Fruit fly (Drosophila melanogaster) whole organism, embryonic: ENCODE results near the gene Osi14.
A peak's percentile ranks its signal among the peaks of the same experiment; 100 is the strongest.

ENCODE experiments used
- Antp ChIP-seq: fragments of 200-800 bp; sonication (Bioruptor generic); optimal IDR thresholded peaks from 3 replicates; lab custom pipeline; 2016; ENCODE audit warnings: missing biosample characterization, missing genetic modification characterization
- C15 ChIP-seq: fragments of 200-800 bp; sonication (Bioruptor generic); IDR thresholded peaks from 3 replicates; pipeline ENCODE4 v1.3.6; 2022; ENCODE audit warnings: missing biosample characterization, missing genetic modification characterization
- CG10959 ChIP-seq: fragments of 200-800 bp; sonication (Bioruptor generic); IDR thresholded peaks from 2 replicates; pipeline ENCODE4 v1.3.6; 2022; ENCODE audit warnings: missing biosample characterization, missing genetic modification characterization
- CG11093 ChIP-seq: fragments of 200-800 bp; sonication (Bioruptor generic); IDR thresholded peaks from 3 replicates; pipeline ENCODE4 v1.3.6; 2022; ENCODE audit warnings: missing biosample characterization, missing genetic modification characterization
- CG11504 ChIP-seq: fragments of 200-800 bp; sonication (Bioruptor generic); optimal IDR thresholded peaks from 3 replicates; lab custom pipeline; 2019; ENCODE audit warnings: missing biosample characterization, mild to moderate bottlenecking, missing genetic modification characterization, moderate library complexity
- CG11723 ChIP-seq: fragments of 200-800 bp; sonication (Bioruptor generic); optimal IDR thresholded peaks from 2 replicates; lab custom pipeline; 2017; ENCODE audit warnings: missing biosample characterization, mild to moderate bottlenecking, missing genetic modification characterization
- CG12236 ChIP-seq: fragments of 200-800 bp; sonication (Bioruptor generic); optimal IDR thresholded peaks from 2 replicates; lab custom pipeline; 2016; ENCODE audit warnings: missing biosample characterization, missing genetic modification characterization
- CG12391 ChIP-seq: fragments of 200-800 bp; sonication (Bioruptor generic); optimal IDR thresholded peaks from 3 replicates; lab custom pipeline; 2018; ENCODE audit warnings: missing biosample characterization, mild to moderate bottlenecking, missing genetic modification characterization, moderate library complexity
- CG13775 ChIP-seq: fragments of 200-800 bp; sonication (Bioruptor generic); optimal IDR thresholded peaks from 3 replicates; lab custom pipeline; 2017; ENCODE audit warnings: missing biosample characterization, mild to moderate bottlenecking, missing genetic modification characterization
- CG14050 ChIP-seq: fragments of 200-800 bp; sonication (Bioruptor generic); IDR thresholded peaks from 3 replicates; pipeline ENCODE4 v1.3.6; 2022; ENCODE audit warnings: missing biosample characterization, missing genetic modification characterization
- CG14441 ChIP-seq: fragments of 200-800 bp; sonication (Bioruptor generic); IDR thresholded peaks from 2 replicates; pipeline ENCODE4 v1.3.6; 2022; ENCODE audit warnings: missing biosample characterization, missing genetic modification characterization
- CG15696 ChIP-seq: fragments of 200-800 bp; sonication (Bioruptor generic); optimal IDR thresholded peaks from 2 replicates; lab custom pipeline; 2019; ENCODE audit warnings: missing biosample characterization, mild to moderate bottlenecking, missing genetic modification characterization, moderate library complexity
- CG1647 ChIP-seq: fragments of 200-800 bp; sonication (Bioruptor generic); optimal IDR thresholded peaks from 3 replicates; lab custom pipeline; 2016; ENCODE audit warnings: missing biosample characterization, missing genetic modification characterization
- CG16813 ChIP-seq: fragments of 200-800 bp; sonication (Bioruptor generic); IDR thresholded peaks from 3 replicates; pipeline ENCODE4 v1.3.6; 2022; ENCODE audit warnings: missing biosample characterization, missing genetic modification characterization; ENCODE audit not compliant: partially characterized antibody
- CG17385 ChIP-seq: fragments of 200-800 bp; sonication (Bioruptor generic); optimal IDR thresholded peaks from 3 replicates; lab custom pipeline; 2018; ENCODE audit warnings: missing biosample characterization, mild to moderate bottlenecking, missing genetic modification characterization
- CG18619 ChIP-seq: fragments of 200-800 bp; sonication (Bioruptor generic); optimal IDR thresholded peaks from 3 replicates; lab custom pipeline; 2017; ENCODE audit warnings: missing biosample characterization, mild to moderate bottlenecking, missing genetic modification characterization
- CG2120 ChIP-seq: fragments of 200-800 bp; sonication (Bioruptor generic); optimal IDR thresholded peaks from 3 replicates; lab custom pipeline; 2016; ENCODE audit warnings: missing biosample characterization, missing genetic modification characterization
- CG2129 ChIP-seq: fragments of 200-800 bp; sonication (Bioruptor generic); IDR thresholded peaks from 2 replicates; pipeline ENCODE4 v1.3.6; 2022; ENCODE audit warnings: missing biosample characterization, missing genetic modification characterization; ENCODE audit not compliant: partially characterized antibody
- CG4424 ChIP-seq: fragments of 200-800 bp; sonication (Bioruptor generic); optimal IDR thresholded peaks from 3 replicates; lab custom pipeline; 2016; ENCODE audit warnings: missing biosample characterization, missing genetic modification characterization
- CG6254 ChIP-seq: fragments of 200-800 bp; sonication (Bioruptor generic); optimal IDR thresholded peaks from 3 replicates; lab custom pipeline; 2017; ENCODE audit warnings: mild to moderate bottlenecking, missing biosample characterization, missing genetic modification reagents, missing genetic modification characterization
- CG6813 ChIP-seq: fragments of 200-800 bp; sonication (Bioruptor generic); optimal IDR thresholded peaks from 2 replicates; lab custom pipeline; 2017; ENCODE audit warnings: missing biosample characterization, missing genetic modification characterization, mild to moderate bottlenecking, moderate library complexity, missing genetic modification reagents
- CG7928 ChIP-seq: fragments of 200-800 bp; sonication (Bioruptor generic); optimal IDR thresholded peaks from 2 replicates; lab custom pipeline; 2017; ENCODE audit warnings: missing biosample characterization, mild to moderate bottlenecking, missing genetic modification characterization
- Chrac-16 ChIP-seq: fragments of 200-800 bp; sonication (Bioruptor generic); optimal IDR thresholded peaks from 3 replicates; lab custom pipeline; 2016; ENCODE audit warnings: missing biosample characterization, missing genetic modification characterization
- Dek ChIP-seq: fragments of 200-800 bp; sonication (Bioruptor generic); optimal IDR thresholded peaks from 3 replicates; lab custom pipeline; 2019; ENCODE audit warnings: missing biosample characterization, mild to moderate bottlenecking, missing genetic modification characterization, moderate library complexity
- Dip3 ChIP-seq: fragments of 200-800 bp; sonication (Bioruptor generic); optimal IDR thresholded peaks from 3 replicates; lab custom pipeline; 2016; ENCODE audit warnings: missing biosample characterization, missing genetic modification characterization
- Drgx ChIP-seq: fragments of 200-800 bp; sonication (Bioruptor generic); IDR thresholded peaks from 2 replicates; pipeline ENCODE4 v1.3.6; 2022; ENCODE audit warnings: missing biosample characterization, missing genetic modification characterization
- Ets97D ChIP-seq: fragments of 200-800 bp; sonication (Bioruptor generic); optimal IDR thresholded peaks from 3 replicates; lab custom pipeline; 2016; ENCODE audit warnings: missing biosample characterization, missing genetic modification characterization
- HmgZ ChIP-seq: fragments of 200-800 bp; sonication (Bioruptor generic); optimal IDR thresholded peaks from 2 replicates; lab custom pipeline; 2018; ENCODE audit warnings: missing biosample characterization, mild to moderate bottlenecking, missing genetic modification characterization
- Hmr ChIP-seq: fragments of 200-800 bp; sonication (Bioruptor generic); optimal IDR thresholded peaks from 3 replicates; lab custom pipeline; 2017; ENCODE audit warnings: mild to moderate bottlenecking, missing biosample characterization, missing genetic modification reagents, missing genetic modification characterization
- Kr ChIP-seq: fragments of 200-800 bp; sonication (Bioruptor generic); optimal IDR thresholded peaks from 2 replicates; lab custom pipeline; 2017; ENCODE audit warnings: missing biosample characterization, mild to moderate bottlenecking, missing genetic modification characterization
- Lpt ChIP-seq: fragments of >200 bp; optimal IDR thresholded peaks from 2 replicates; lab custom pipeline; 2018; ENCODE audit warnings: missing biosample characterization, missing genetic modification characterization
- Myb ChIP-seq: fragments of 200-800 bp; sonication (Bioruptor generic); optimal IDR thresholded peaks from 2 replicates; lab custom pipeline; 2016; ENCODE audit warnings: missing biosample characterization, missing genetic modification characterization
- NC2α ChIP-seq: fragments of 200-800 bp; sonication (Bioruptor generic); optimal IDR thresholded peaks from 2 replicates; lab custom pipeline; 2016; ENCODE audit warnings: missing biosample characterization, missing genetic modification characterization
- NFAT ChIP-seq: fragments of 200-800 bp; sonication (Bioruptor generic); IDR thresholded peaks from 2 replicates; pipeline ENCODE4 v1.3.6; 2022; ENCODE audit warnings: missing biosample characterization, missing genetic modification characterization
- Ptx1 ChIP-seq: fragments of 200-800 bp; sonication (Bioruptor generic); IDR thresholded peaks from 2 replicates; pipeline ENCODE4 v1.3.6; 2022; ENCODE audit warnings: missing biosample characterization, missing genetic modification characterization
- Trl ChIP-seq, 3 experiments: fragments of >200 bp in 2 of 3; fragments of 200-800 bp in 1 of 3; sonication (Bioruptor generic) in 1 of 3; optimal IDR thresholded peaks; 2 replicates in 1 of 3; 3 replicates in 2 of 3; lab custom pipeline; 2016 to 2017; ENCODE audit warnings: missing biosample characterization in 1 of 3, missing genetic modification characterization in 1 of 3
- Usf ChIP-seq: fragments of 200-800 bp; sonication (Bioruptor generic); optimal IDR thresholded peaks from 2 replicates; lab custom pipeline; 2017; ENCODE audit warnings: missing genotype, missing biosample characterization, missing genetic modification characterization
- btn ChIP-seq: fragments of 200-800 bp; sonication (Bioruptor generic); optimal IDR thresholded peaks from 2 replicates; lab custom pipeline; 2016; ENCODE audit warnings: missing biosample characterization, missing genetic modification characterization
- da ChIP-seq: fragments of 200-800 bp; sonication (Bioruptor generic); optimal IDR thresholded peaks from 2 replicates; lab custom pipeline; 2016; ENCODE audit warnings: missing biosample characterization, missing genetic modification characterization
- dati ChIP-seq: fragments of 200-800 bp; sonication (Bioruptor generic); IDR thresholded peaks from 2 replicates; pipeline ENCODE4 v1.3.6; 2022; ENCODE audit warnings: missing biosample characterization, missing genetic modification characterization
- fd96Cb ChIP-seq: fragments of 200-800 bp; sonication (Bioruptor generic); optimal IDR thresholded peaks from 2 replicates; lab custom pipeline; 2018; ENCODE audit warnings: missing biosample characterization, mild to moderate bottlenecking, missing genetic modification characterization, moderate library complexity
- fu2 ChIP-seq: fragments of 200-800 bp; sonication (Bioruptor generic); optimal IDR thresholded peaks from 2 replicates; lab custom pipeline; 2016; ENCODE audit warnings: missing biosample characterization, missing genetic modification characterization
- gro ChIP-seq: fragments of 200-800 bp; sonication (Bioruptor generic); optimal IDR thresholded peaks from 2 replicates; lab custom pipeline; 2016; ENCODE audit warnings: missing biosample characterization, missing genetic modification characterization
- lmd ChIP-seq: fragments of 200-800 bp; sonication (Bioruptor generic); IDR thresholded peaks from 2 replicates; pipeline ENCODE4 v1.3.6; 2022; ENCODE audit warnings: missing biosample characterization, missing genetic modification characterization
- odd ChIP-seq: fragments of 200-800 bp; sonication (Bioruptor generic); optimal IDR thresholded peaks from 2 replicates; lab custom pipeline; 2017; ENCODE audit warnings: missing biosample characterization, mild to moderate bottlenecking, missing genetic modification characterization
- pros ChIP-seq: fragments of 200-800 bp; sonication (Bioruptor generic); optimal IDR thresholded peaks from 3 replicates; lab custom pipeline; 2019; ENCODE audit warnings: missing biosample characterization, mild to moderate bottlenecking, missing genetic modification characterization, moderate library complexity
- salm ChIP-seq: fragments of 200-800 bp; sonication (Bioruptor generic); optimal IDR thresholded peaks from 2 replicates; lab custom pipeline; 2018; ENCODE audit warnings: missing biosample characterization, mild to moderate bottlenecking, missing genetic modification characterization
- sob ChIP-seq: fragments of 200-800 bp; sonication (Bioruptor generic); IDR thresholded peaks from 2 replicates; pipeline ENCODE4 v1.3.6; 2022; ENCODE audit warnings: missing biosample characterization, missing genetic modification characterization
- tap ChIP-seq: fragments of 200-800 bp; optimal IDR thresholded peaks from 3 replicates; lab custom pipeline; 2019; ENCODE audit warnings: missing biosample characterization, mild to moderate bottlenecking, missing genetic modification characterization, moderate library complexity
- tin ChIP-seq: fragments of 200-800 bp; sonication (Bioruptor generic); optimal IDR thresholded peaks from 3 replicates; lab custom pipeline; 2016; ENCODE audit warnings: missing biosample characterization, missing genetic modification characterization
- trem ChIP-seq: fragments of 200-800 bp; optimal IDR thresholded peaks from 3 replicates; lab custom pipeline; 2019; ENCODE audit warnings: missing biosample characterization, mild to moderate bottlenecking, missing genetic modification characterization, moderate library complexity
- wdn ChIP-seq: fragments of 200-800 bp; sonication (Bioruptor generic); IDR thresholded peaks from 2 replicates; pipeline ENCODE4 v1.3.6; 2022; ENCODE audit warnings: missing biosample characterization, missing genetic modification characterization
- yki ChIP-seq: fragments of >200 bp; optimal IDR thresholded peaks from 3 replicates; lab custom pipeline; 2018

Osi14 gene

DNA sequence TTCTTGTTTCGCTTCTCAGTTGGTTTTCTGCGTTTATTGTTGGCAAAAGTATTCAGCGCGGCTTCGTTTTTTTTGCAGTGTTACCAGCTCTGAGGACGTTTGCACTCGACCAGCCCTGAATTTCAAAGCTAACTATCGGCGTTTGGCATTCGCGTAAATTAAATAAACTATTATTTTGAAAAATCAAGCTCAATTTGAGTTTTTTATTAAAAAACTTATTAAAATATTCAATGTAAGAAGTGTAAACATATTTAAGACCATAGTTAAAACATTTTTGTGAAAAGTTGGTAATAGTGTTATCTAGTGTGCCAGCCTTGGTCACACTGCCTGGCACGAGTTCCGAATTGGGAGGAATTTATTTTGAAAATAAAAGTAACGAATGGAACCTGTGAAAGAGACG, 46.9 kb downstream of the Osi14 start, which contains the start of the genes SmD2 and CG18048 (continued):
- TF ChIP-seq NC2α (no peak), CG2129 (GFP tag; lab: Robert Waterston, UW) (peak; percentile 54), Antp (no peak), HmgZ (tag; lab: Kevin White, UChicago) (peak; percentile 52), Dek (tag; lab: Kevin White, UChicago) (no peak), pros (GFP tag; lab: Kevin White, UChicago) (no peak), CG14441 (GFP tag; lab: Robert Waterston, UW) (no peak), Hmr (GFP tag; lab: Kevin White, UChicago) (no peak), Trl (optimal IDR thresholded peaks at IDR 0.05; lab: Kevin White, UChicago) (no peak), Trl (GFP tag; optimal IDR thresholded peaks at IDR 0.05; lab: Kevin White, UChicago) (no peak), Myb (GFP tag; lab: Kevin White, UChicago) (peak; percentile 61), Usf (no peak), Ptx1 (GFP tag; lab: Robert Waterston, UW) (no peak), salm (tag; lab: Kevin White, UChicago) (no peak), dati (GFP tag; lab: Robert Waterston, UW) (no peak), Drgx (GFP tag; lab: Robert Waterston, UW) (no peak), tap (tag; lab: Kevin White, UChicago) (no peak), Ets97D (GFP tag; lab: Kevin White, UChicago) (peak; percentile 67), odd (GFP tag; lab: Kevin White, UChicago) (no peak), sob (GFP tag; lab: Robert Waterston, UW) (no peak), btn (no peak), CG4424 (GFP tag; lab: Kevin White, UChicago) (no peak), CG15696 (tag; lab: Kevin White, UChicago) (no peak), CG2120 (GFP tag; lab: Kevin White, UChicago) (peak; percentile 14), CG11504 (tag; lab: Kevin White, UChicago) (peak; percentile 38), lmd (GFP tag; lab: Robert Waterston, UW) (no peak), CG16813 (peak; percentile 84), da (GFP tag; lab: Kevin White, UChicago) (no peak), CG14050 (GFP tag; lab: Robert Waterston, UW) (no peak), fu2 (GFP tag; lab: Kevin White, UChicago) (no peak), Dip3 (GFP tag; lab: Kevin White, UChicago) (no peak), wdn (GFP tag; lab: Robert Waterston, UW) (no peak), yki (lab: Kevin White, UChicago) (no peak), Chrac-16 (GFP tag; lab: Kevin White, UChicago) (peak; percentile 5), CG17385 (no peak), fd96Cb (tag; lab: Kevin White, UChicago) (no peak), CG12236 (GFP tag; lab: Kevin White, UChicago) (no peak), tin (GFP tag; lab: Kevin White, UChicago) (no peak), trem (tag; lab: Kevin White, UChicago) (peak; percentile 85), CG7928 (peak; percentile 93), NFAT (GFP tag; lab: Robert Waterston, UW) (no peak), CG18619 (GFP tag; lab: Kevin White, UChicago) (no peak), CG1647 (GFP tag; lab: Kevin White, UChicago) (no peak), CG10959 (GFP tag; lab: Robert Waterston, UW) (no peak), gro (GFP tag; lab: Kevin White, UChicago) (no peak), CG6813 (GFP tag; lab: Kevin White, UChicago) (no peak), CG11093 (GFP tag; lab: Robert Waterston, UW) (no peak), CG6254 (GFP tag; lab: Kevin White, UChicago) (peak; percentile 43), Kr (GFP tag; lab: Kevin White, UChicago) (no peak), CG11723 (GFP tag; lab: Kevin White, UChicago) (no peak), Lpt (GFP tag; lab: Kevin White, UChicago) (no peak), CG12391 (peak; percentile 44), CG13775 (GFP tag; lab: Kevin White, UChicago) (peak; percentile 27), C15 (GFP tag; lab: Robert Waterston, UW) (no peak)
